Worm (Caenorhabditis elegans) whole organism, late embryonic: Measurements from ENCODE around the gene C09B9.7.

Experiments
- ahr-1 ChIP-seq: sonication (generic microtip); optimal IDR thresholded peaks from 2 replicates; lab custom pipeline; 2016; ENCODE audit warnings: missing genetic modification characterization, missing compliant biosample characterization
- ceh-18 ChIP-seq: sonication (generic microtip); optimal IDR thresholded peaks from 2 replicates; lab custom pipeline; 2016; ENCODE audit warnings: missing genetic modification characterization, missing compliant biosample characterization
- ceh-19 ChIP-seq: fragments of 200-800 bp; sonication (Bioruptor generic); optimal IDR thresholded peaks from 2 replicates; lab custom pipeline; 2018; ENCODE audit warnings: mild to moderate bottlenecking, missing genetic modification characterization, missing compliant biosample characterization
- ceh-2 ChIP-seq: sonication (generic microtip); optimal IDR thresholded peaks from 2 replicates; lab custom pipeline; 2016; ENCODE audit warnings: missing genotype, missing genetic modification characterization, missing compliant biosample characterization
- ceh-30 ChIP-seq: fragments of 150-350 bp; optimal IDR thresholded peaks from 2 replicates; lab custom pipeline; 2014; ENCODE audit warnings: missing biosample characterization, missing genetic modification characterization
- ceh-31 ChIP-seq: sonication (generic microtip); optimal IDR thresholded peaks from 2 replicates; lab custom pipeline; 2016; ENCODE audit warnings: missing genetic modification characterization, missing compliant biosample characterization
- ceh-48 ChIP-seq: sonication (generic microtip); optimal IDR thresholded peaks from 2 replicates; lab custom pipeline; 2016; ENCODE audit warnings: missing genetic modification characterization, inconsistent platforms, missing compliant biosample characterization
- che-1 ChIP-seq: sonication (generic microtip); optimal IDR thresholded peaks from 2 replicates; lab custom pipeline; 2016; ENCODE audit warnings: mild to moderate bottlenecking, missing genetic modification characterization, missing compliant biosample characterization
- elt-2 ChIP-seq: sonication (generic microtip); optimal IDR thresholded peaks from 2 replicates; lab custom pipeline; 2016; ENCODE audit warnings: missing genetic modification reagents, missing genetic modification characterization, missing compliant biosample characterization
- elt-4 ChIP-seq: sonication (generic microtip); optimal IDR thresholded peaks from 2 replicates; lab custom pipeline; 2016; ENCODE audit warnings: missing genetic modification characterization, missing compliant biosample characterization
- eyg-1 ChIP-seq: sonication (generic microtip); optimal IDR thresholded peaks from 2 replicates; lab custom pipeline; 2016; ENCODE audit warnings: missing genotype, missing genetic modification characterization, missing compliant biosample characterization
- fax-1 ChIP-seq: sonication (generic microtip); optimal IDR thresholded peaks from 2 replicates; lab custom pipeline; 2016; ENCODE audit warnings: missing genotype, missing genetic modification characterization, missing compliant biosample characterization
- gmeb-2 ChIP-seq: sonication (generic microtip); optimal IDR thresholded peaks from 2 replicates; lab custom pipeline; 2016; ENCODE audit warnings: missing genetic modification characterization, inconsistent platforms, missing compliant biosample characterization
- hlh-13 ChIP-seq: fragments of 200-800 bp; sonication (Bioruptor generic); optimal IDR thresholded peaks from 2 replicates; lab custom pipeline; 2018; ENCODE audit warnings: mild to moderate bottlenecking, missing genetic modification characterization, missing compliant biosample characterization
- hlh-30 ChIP-seq: sonication (generic microtip); optimal IDR thresholded peaks from 2 replicates; lab custom pipeline; 2017; ENCODE audit warnings: antibody characterized with exemption, missing genetic modification characterization, missing compliant biosample characterization; ENCODE audit not compliant: insufficient read depth
- lim-6 ChIP-seq: sonication (generic microtip); optimal IDR thresholded peaks from 2 replicates; lab custom pipeline; 2016; ENCODE audit warnings: missing genetic modification characterization, missing compliant biosample characterization
- madf-2 ChIP-seq: sonication (generic microtip); optimal IDR thresholded peaks from 2 replicates; lab custom pipeline; 2017; ENCODE audit warnings: missing genetic modification characterization, missing compliant biosample characterization
- mec-3 ChIP-seq: sonication (generic microtip); optimal IDR thresholded peaks from 2 replicates; lab custom pipeline; 2016; ENCODE audit warnings: borderline replicate concordance, missing genetic modification characterization, missing compliant biosample characterization
- nfya-1 ChIP-seq: sonication (generic microtip); optimal IDR thresholded peaks from 2 replicates; lab custom pipeline; 2017; ENCODE audit warnings: missing genetic modification characterization, mild to moderate bottlenecking, missing compliant biosample characterization, antibody characterized with exemption, moderate library complexity
- nhr-11 ChIP-seq: fragments of 150-350 bp; optimal IDR thresholded peaks from 2 replicates; lab custom pipeline; 2014; ENCODE audit warnings: missing biosample characterization, missing genetic modification characterization
- pha-2 ChIP-seq: sonication (generic microtip); optimal IDR thresholded peaks from 2 replicates; lab custom pipeline; 2017; ENCODE audit warnings: mild to moderate bottlenecking, missing genetic modification characterization, missing compliant biosample characterization
- pha-4 ChIP-seq: fragments of 150-350 bp; optimal IDR thresholded peaks from 2 replicates; lab custom pipeline; 2018; ENCODE audit warnings: missing biosample characterization, missing genetic modification reagents, missing genetic modification characterization
- ref-2 ChIP-seq: sonication (generic microtip); optimal IDR thresholded peaks from 2 replicates; lab custom pipeline; 2016; ENCODE audit warnings: missing genetic modification characterization, missing compliant biosample characterization
- rnt-1 ChIP-seq: sonication (generic microtip); optimal IDR thresholded peaks from 2 replicates; lab custom pipeline; 2016; ENCODE audit warnings: missing genetic modification characterization, missing compliant biosample characterization
- sdc-2 ChIP-seq: sonication (generic microtip); optimal IDR thresholded peaks from 2 replicates; lab custom pipeline; 2016; ENCODE audit warnings: missing genotype, missing genetic modification characterization, missing compliant biosample characterization
- sox-4 ChIP-seq: sonication (generic microtip); optimal IDR thresholded peaks from 2 replicates; lab custom pipeline; 2017; ENCODE audit warnings: mild to moderate bottlenecking, missing genetic modification characterization, inconsistent platforms, missing compliant biosample characterization
- tbx-2 ChIP-seq: sonication (generic microtip); optimal IDR thresholded peaks from 2 replicates; lab custom pipeline; 2016; ENCODE audit warnings: missing genetic modification characterization, missing compliant biosample characterization
- unc-3 ChIP-seq, 2 experiments: fragments of 200-800 bp in 1 of 2; sonication (Bioruptor generic) in 1 of 2; sonication (generic microtip) in 1 of 2; conservative IDR thresholded peaks in 1 of 2; optimal IDR thresholded peaks in 1 of 2; 2 replicates each; pipeline versions ENCODE4 v1.3.6 to Lab custom; 2016 to 2022; ENCODE audit warnings: missing compliant biosample characterization in 2 of 2, missing genetic modification characterization in 2 of 2, missing genetic modification reagents in 1 of 2
- unc-42 ChIP-seq: sonication (generic microtip); optimal IDR thresholded peaks from 2 replicates; lab custom pipeline; 2016; ENCODE audit warnings: missing genotype, missing genetic modification characterization, missing compliant biosample characterization
- zip-5 ChIP-seq: sonication (generic microtip); optimal IDR thresholded peaks from 2 replicates; lab custom pipeline; 2016; ENCODE audit warnings: missing genetic modification characterization, missing compliant biosample characterization
- ztf-16 ChIP-seq: sonication (generic microtip); optimal IDR thresholded peaks from 2 replicates; lab custom pipeline; 2017; ENCODE audit warnings: missing genetic modification characterization, missing compliant biosample characterization

The C09B9.7 gene

DNA sequence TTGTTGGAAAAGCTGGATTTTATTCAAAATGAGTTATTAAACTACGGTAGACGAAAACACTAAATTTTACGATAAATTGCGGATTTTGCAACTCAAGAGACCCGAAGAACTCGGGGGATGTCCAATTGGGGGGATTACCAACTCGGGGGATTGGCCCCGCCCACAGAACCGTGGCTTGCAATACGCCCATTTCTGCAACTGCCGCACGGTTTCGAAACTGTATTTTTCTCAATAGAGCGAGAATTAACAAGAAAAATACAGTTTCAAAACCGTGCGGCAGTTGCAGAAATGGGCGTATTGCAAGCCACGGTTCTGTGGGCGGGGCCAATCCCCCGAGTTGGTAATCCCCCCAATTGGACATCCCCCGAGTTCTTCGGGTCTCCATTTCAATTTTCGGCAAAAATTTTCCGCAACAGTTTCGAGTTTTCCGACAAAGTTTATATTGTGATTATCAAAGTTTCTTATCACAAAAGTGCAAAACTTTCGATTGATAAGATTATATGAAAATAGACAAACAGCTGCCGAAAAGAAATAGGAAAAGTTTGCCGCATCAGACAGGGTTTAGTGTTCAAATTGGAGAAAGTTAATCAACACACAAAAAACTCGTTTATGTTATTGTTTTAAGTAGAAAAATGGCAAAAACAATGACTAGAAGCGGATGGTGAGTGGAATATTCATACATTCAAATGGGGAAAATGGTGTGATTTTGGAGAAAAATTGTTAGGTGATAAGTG, 29.1 kb upstream of the C09B9.7 start:
- TF ChIP-seq ceh-31 (tag; lab: Kevin White, UChicago) = peak; percentile 17
- TF ChIP-seq nfya-1 = peak; percentile 6
- peak; percentile 64 for TF ChIP-seq tbx-2
- TF ChIP-seq elt-2 = peak; percentile 58

DNA sequence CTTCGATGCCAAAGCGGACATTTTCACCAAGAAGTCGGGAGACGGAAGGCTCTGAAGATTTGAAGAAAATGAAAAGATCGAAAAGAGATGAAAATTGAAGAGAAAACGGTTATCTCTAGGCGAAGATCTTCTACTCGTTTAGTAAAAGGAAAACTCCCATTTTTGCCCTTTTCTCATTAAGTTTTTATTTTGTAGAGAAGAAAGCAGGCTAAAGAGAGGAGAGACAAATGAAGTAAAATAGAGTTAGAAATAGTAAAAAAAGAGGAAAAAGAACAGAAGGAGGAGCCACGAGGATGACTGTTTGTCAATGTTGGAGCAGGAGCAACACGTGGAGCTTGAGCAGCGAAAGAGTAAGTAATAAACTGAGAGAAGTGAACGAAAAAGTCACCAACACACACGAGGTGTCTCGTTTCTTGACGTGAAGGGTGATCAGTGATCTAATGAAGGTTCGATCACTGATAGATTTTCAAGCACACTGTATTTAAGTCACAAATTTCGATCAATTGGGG, 28.0 kb upstream of the C09B9.7 start, which contains the start of gene ivd-1:
Gene ivd-1, minus strand, starts transcription at position 51 of the 509 bp plus-strand sequence.
- no peak for TF ChIP-seq ceh-2 (tag; lab: Kevin White, UChicago)
- TF ChIP-seq rnt-1 (tag; lab: Kevin White, UChicago) = no peak
- TF ChIP-seq, all 69 proteins: peak for 0

DNA sequence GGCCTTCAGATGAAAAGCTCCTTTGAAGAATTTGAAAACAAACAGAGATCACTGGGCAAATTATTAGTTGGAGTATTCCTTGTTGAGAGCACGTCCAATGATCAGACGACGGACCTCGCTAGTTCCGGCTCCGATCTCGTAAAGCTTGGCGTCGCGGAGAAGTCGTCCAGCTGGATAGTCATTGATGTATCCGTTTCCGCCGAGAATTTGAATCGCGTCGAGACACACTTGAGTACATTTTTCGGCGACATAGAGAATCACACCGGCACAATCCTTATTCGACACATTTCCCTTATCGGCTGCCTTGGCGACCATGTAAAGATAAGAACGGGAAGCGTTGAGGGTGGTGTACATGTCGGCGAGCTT, 26.1 kb upstream of the C09B9.7 start:
- no peak for TF ChIP-seq unc-3 (GFP tag; conservative IDR thresholded peaks at IDR 0.05; lab: Robert Waterston, UW)
- no peak for TF ChIP-seq unc-3 (tag; optimal IDR thresholded peaks at IDR 0.05; lab: Kevin White, UChicago)
- peak; percentile 25 for TF ChIP-seq elt-2
- no peak for TF ChIP-seq ceh-19 (GFP tag; lab: Kevin White, UChicago)
- no peak for TF ChIP-seq mec-3 (tag; lab: Kevin White, UChicago)

- no peak for TF ChIP-seq ceh-18 (tag; lab: Kevin White, UChicago)
- TF ChIP-seq ceh-19 (GFP tag; lab: Kevin White, UChicago) = no peak
- TF ChIP-seq ceh-31 (tag; lab: Kevin White, UChicago) = no peak
- TF ChIP-seq ahr-1 (tag; lab: Kevin White, UChicago) = no peak
- TF ChIP-seq sox-4 = no peak
- no peak for TF ChIP-seq hlh-13 (GFP tag; lab: Kevin White, UChicago)
- TF ChIP-seq ref-2 (tag; lab: Kevin White, UChicago) = no peak
- TF ChIP-seq che-1 (tag; lab: Kevin White, UChicago) = no peak
- no peak for TF ChIP-seq pha-2 (tag; lab: Kevin White, UChicago)
- no peak for TF ChIP-seq pha-4 (tag; lab: Kevin White, UChicago)
- no peak for TF ChIP-seq ceh-48 (tag; lab: Kevin White, UChicago)
- no peak for TF ChIP-seq ceh-30
Measured at ce11 chrIV:5086243-5086960, 25.5 kb upstream of the C09B9.7 start.

ce11 chrIV:5085782-5086181, 24.9 kb upstream of the C09B9.7 start:
- no peak for TF ChIP-seq ztf-16 (tag; lab: Kevin White, UChicago)
- TF ChIP-seq nhr-11 (tag; lab: Kevin White, UChicago) = no peak
- TF ChIP-seq, all 69 proteins: peak for 0

DNA sequence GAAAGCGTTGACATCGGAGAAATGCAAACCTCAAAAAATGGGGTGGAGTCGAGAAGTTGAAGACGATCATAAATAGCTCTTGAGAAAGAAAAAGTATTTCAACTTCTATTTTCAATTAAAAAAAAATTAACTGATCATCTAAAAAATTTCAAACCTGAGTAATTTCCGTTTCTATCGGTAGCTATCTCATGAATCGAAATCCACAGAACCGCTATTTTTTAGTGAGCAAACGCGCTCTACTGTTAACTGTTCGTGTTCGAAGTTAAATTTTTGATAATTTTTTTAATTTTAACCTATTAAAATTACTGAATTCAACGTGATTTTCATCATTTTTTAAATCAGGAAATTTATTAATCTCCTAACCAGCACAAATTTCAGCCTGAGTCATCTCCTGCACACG, 22.9 kb upstream of the C09B9.7 start:
- TF ChIP-seq hlh-13 (GFP tag; lab: Kevin White, UChicago) = no peak
- TF ChIP-seq elt-4 (tag; lab: Kevin White, UChicago) = no peak
- TF ChIP-seq eyg-1 (tag; lab: Kevin White, UChicago) = no peak
- no peak for TF ChIP-seq zip-5 (tag; lab: Kevin White, UChicago)
- TF ChIP-seq fax-1 (tag; lab: Kevin White, UChicago) = no peak
- no peak for TF ChIP-seq lim-6 (tag; lab: Kevin White, UChicago)
- TF ChIP-seq hlh-30 (tag; lab: Kevin White, UChicago) = no peak
- no peak for TF ChIP-seq gmeb-2 (tag; lab: Kevin White, UChicago)
- TF ChIP-seq ceh-30 = no peak
- TF ChIP-seq pha-4 (tag; lab: Kevin White, UChicago) = no peak
- TF ChIP-seq sdc-2 = no peak
- no peak for TF ChIP-seq unc-42
- TF ChIP-seq madf-2 (tag; lab: Kevin White, UChicago) = no peak
